Fruit fly (Drosophila melanogaster) Kc167 (cell line): ENCODE data around the gene sowah.

Experiments
- Myc ChIP-seq: fragments of >200 bp; optimal IDR thresholded peaks from 2 replicates; lab custom pipeline; 2017; ENCODE audit warnings: missing external identifiers
- Sin3A ChIP-seq: fragments of >200 bp; optimal IDR thresholded peaks from 2 replicates; lab custom pipeline; 2018; ENCODE audit warnings: missing external identifiers
- h ChIP-seq: fragments of >200 bp; optimal IDR thresholded peaks from 3 replicates; lab custom pipeline; 2018; ENCODE audit warnings: missing external identifiers
- insv ChIP-seq: fragments of >200 bp; optimal IDR thresholded peaks from 3 replicates; lab custom pipeline; 2018; ENCODE audit warnings: missing external identifiers
- psq ChIP-seq: fragments of >200 bp; optimal IDR thresholded peaks from 2 replicates; lab custom pipeline; 2017; ENCODE audit warnings: missing external identifiers
- ttk ChIP-seq: sonication (Bioruptor generic); optimal IDR thresholded peaks from 2 replicates; lab custom pipeline; 2017; ENCODE audit warnings: missing external identifiers

sowah gene

dm6 chr3L:12588237-12588636 is 15.9 kb upstream of the sowah start:
- TF ChIP-seq Sin3A (lab: Kevin White, UChicago) (no peak), ttk (lab: Kevin White, UChicago) (no peak), insv (no peak), Myc (lab: Kevin White, UChicago) (no peak)

DNA sequence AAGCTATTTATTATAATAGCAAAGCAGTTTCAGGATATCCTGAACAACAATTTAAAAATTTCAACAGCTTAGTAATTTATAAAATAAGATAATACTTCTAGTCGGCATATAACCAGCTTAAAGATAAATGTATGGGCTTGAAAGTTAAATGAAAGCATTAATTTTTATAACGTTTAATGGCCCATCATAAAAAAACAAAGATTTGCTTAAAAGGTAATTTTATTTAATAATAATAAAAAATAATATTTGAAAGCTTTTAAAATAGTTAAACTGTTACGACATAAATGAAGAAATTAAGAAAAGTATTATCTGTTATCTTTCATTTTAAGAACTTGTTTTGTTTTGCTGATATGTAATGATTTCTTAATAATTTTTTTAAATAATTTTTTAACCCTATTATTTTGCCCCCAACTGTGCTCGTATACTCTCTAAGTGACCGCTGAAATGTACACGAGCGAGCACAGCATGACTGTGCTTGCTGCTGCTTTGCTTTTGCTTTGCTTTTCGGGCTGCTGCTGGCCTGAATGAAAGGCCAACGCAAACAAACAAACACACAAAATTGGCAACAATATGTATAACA is 15.0 kb upstream of the sowah start:
- no peak for TF ChIP-seq psq
- TF ChIP-seq Myc (lab: Kevin White, UChicago): no peak
- no peak for TF ChIP-seq Sin3A (lab: Kevin White, UChicago)
- no peak for TF ChIP-seq h
- TF ChIP-seq ttk (lab: Kevin White, UChicago): no peak
- no peak for TF ChIP-seq insv

- TF ChIP-seq h: no peak
- no peak for TF ChIP-seq insv
- TF ChIP-seq ttk (lab: Kevin White, UChicago): no peak
- TF ChIP-seq Myc (lab: Kevin White, UChicago): no peak
- TF ChIP-seq psq: no peak
Observed at dm6 chr3L:12585761-12586160, 13.4 kb upstream of the sowah start.

DNA sequence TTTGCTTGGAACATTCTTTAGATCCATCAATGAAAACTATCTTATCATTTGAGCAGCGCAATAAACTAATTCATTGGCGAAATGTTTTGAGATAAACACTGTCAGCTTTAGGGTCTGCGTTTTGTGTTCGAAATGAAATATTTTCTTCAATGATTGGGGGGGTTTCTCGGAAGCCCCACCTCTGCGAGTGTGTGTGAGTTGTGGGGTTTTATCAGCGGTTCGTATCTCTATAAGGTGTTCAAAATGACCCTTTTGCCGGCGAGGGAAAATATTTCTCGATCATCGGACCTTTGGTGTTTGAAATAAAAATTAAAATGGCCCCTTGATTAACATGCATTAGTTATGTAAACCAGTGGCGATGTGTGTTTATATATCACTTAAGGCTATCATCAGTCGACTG is 12.6 kb upstream of the sowah start:
- TF ChIP-seq psq (no peak), Sin3A (lab: Kevin White, UChicago) (no peak), insv (no peak), h (no peak), Myc (lab: Kevin White, UChicago) (no peak), ttk (lab: Kevin White, UChicago) (no peak)

DNA sequence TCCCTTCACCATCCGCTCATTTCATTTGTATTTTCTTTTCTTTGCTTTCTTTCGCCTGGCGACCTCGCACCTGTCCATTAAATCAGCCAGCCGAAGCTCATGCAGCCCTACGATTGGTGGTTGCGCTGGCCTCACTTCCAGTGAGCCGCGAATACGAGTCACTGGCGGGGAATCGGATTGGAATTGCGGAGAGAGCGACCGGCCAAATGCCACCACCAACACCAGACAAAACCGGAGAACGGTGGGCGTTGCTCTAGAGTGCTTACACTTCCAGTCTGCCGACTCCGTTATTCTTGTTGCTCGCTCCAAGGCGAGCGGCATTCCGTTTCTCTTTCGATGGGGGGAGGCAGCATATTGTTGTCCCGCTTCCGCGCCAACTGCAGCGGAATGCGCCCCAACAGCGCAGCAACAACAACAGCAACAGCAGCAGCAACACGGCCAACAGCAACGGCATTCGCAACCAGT is 7.9 kb upstream of the sowah start, which contains the start of gene ara:
Gene ara (plus strand): TSS at position 461 of the 465 bp plus-strand sequence.
- TF ChIP-seq ttk (lab: Kevin White, UChicago) (no peak), psq (no peak)

dm6 chr3L:12574867-12575266 is 2.5 kb upstream of the sowah start:
- TF ChIP-seq h (no peak), Sin3A (lab: Kevin White, UChicago) (no peak), psq (no peak), insv (no peak), ttk (lab: Kevin White, UChicago) (no peak)

DNA sequence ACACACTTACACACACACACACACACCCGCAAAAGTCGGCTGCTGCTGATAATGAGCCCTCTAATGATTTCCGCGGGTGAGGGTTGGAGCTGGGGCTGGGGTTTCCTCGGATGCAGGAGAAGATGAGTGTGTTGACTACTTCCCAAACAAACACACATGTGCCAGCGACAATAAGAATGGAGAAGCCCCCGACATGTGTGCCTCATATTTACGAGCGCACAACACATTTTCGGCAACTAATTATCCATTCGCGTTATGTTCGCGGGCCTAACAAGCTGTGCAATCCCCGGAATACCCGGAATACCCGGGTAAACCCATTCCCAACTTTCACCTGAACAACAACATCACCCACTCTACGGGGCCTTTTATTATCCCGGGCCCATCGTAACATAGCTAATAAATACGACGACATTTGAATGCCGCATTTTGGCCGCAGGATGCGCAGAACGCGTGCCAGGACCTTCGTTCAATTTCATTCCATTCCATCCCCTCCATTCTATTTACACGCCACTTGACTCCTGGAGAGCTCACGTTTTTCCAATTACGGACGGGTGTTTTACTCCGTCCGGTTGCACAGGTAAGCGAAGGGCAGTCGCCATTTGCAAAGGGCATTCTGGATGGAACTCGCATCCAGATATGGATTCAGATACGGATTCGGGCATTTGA is 6.1 kb downstream of the sowah start:
- TF ChIP-seq insv: no peak
- no peak for TF ChIP-seq psq
- TF ChIP-seq Sin3A (lab: Kevin White, UChicago): no peak

DNA sequence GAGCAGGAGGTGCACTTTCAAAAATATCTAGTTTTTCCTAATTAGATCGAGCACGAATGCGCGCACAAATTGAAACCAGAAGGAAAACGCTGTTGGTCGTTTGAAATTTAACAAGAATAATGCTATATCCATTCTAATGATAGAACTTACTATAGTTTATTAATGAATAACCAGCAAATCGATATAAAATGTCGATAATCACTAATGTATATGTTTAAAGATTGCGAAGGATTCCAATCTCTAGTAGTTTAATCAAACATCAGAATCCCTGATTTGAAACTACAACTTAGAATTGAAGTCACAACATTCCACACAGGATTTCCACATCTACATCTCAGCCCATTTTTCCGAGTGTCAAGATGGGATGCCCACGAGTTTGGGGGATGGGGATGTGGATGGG is 6.9 kb downstream of the sowah start:
- TF ChIP-seq h (no peak), Sin3A (lab: Kevin White, UChicago) (no peak), Myc (lab: Kevin White, UChicago) (no peak), insv (no peak), psq (no peak), ttk (lab: Kevin White, UChicago) (no peak)

DNA sequence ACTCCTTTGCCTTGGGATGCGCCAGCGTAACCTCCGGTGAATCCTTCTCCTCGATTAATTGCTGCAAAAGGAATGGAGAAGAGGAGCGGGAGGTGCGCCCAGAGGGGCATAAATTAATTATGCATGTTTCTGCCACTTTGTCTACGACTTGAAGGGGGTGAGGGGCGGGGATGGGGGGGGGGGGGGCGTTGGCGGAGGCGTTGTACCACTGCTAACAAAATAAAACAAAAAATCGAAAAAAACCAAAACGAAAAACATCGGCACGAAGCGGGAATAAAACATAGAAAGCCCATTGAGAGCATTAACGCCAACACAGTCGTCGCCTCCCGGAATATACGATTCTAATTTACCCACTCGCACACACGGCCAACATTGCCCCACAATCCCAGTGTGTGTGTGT is 7.4 kb downstream of the sowah start:
- TF ChIP-seq insv (no peak), ttk (lab: Kevin White, UChicago) (no peak), h (no peak)

DNA sequence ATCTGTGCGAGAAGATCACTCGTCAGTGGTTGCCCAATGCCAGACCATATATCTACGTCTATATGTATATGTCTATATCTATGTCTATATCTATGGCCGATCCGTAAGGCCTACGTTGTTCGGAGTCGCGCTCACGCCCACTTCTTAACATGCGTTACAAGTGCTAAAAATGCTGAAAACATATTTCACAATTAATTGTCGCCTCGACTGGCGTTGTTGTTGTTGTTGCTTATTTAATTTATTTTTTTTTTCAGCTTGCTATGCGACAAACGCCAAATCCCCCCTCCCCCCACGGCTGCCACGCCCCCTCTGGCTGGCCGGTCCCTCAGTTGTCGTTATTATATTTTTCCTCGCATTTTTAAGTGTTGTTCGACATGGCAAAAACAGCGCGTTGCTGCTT is 8.1 kb downstream of the sowah start:
- no peak for TF ChIP-seq ttk (lab: Kevin White, UChicago)
- no peak for TF ChIP-seq h
- TF ChIP-seq Myc (lab: Kevin White, UChicago): no peak
- TF ChIP-seq Sin3A (lab: Kevin White, UChicago): no peak
- TF ChIP-seq insv: no peak

DNA sequence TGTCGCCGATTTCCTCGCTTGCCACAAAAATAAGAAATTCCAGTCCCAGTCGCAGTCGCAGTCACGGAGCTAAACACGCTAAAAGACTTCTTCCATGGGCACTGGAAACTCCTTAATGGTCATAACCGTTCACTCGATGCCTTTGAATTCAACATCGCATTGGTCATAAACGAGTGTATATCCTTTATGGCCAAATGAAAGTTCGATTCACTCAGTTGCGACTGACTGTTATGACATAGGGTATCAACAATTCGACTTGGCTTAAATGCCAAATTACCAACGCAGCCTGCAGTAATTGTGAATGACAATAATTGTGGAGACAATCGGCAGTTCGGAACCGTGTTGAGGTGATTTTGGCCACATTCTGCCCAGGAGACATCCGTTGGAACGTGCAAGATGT is 13.1 kb downstream of the sowah start:
- TF ChIP-seq ttk (lab: Kevin White, UChicago): no peak
- no peak for TF ChIP-seq h
- TF ChIP-seq insv: no peak
- TF ChIP-seq psq: no peak
- no peak for TF ChIP-seq Sin3A (lab: Kevin White, UChicago)
- TF ChIP-seq Myc (lab: Kevin White, UChicago): no peak

DNA sequence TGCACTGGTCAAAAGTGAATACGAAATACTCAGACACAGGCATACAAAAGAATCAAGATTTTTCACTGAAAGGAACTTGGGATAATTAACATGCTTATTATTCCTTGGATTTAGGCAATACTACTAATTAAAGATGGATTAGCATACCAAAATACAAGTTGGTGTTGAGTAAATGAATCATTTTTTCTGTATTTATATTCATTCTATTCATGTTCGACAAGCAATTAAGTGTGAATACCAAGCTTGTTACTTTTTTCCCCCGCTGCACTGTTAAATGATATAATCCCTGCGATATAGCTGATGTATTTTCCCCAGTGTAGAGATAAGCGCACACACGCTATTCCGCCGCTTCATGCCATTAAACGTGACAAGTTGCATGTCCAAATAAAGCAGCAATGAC is 14.6 kb downstream of the sowah start:
- TF ChIP-seq insv (no peak), Sin3A (lab: Kevin White, UChicago) (no peak), psq (no peak), h (no peak), Myc (lab: Kevin White, UChicago) (no peak), ttk (lab: Kevin White, UChicago) (no peak)

- TF ChIP-seq Sin3A (lab: Kevin White, UChicago) (no peak), Myc (lab: Kevin White, UChicago) (no peak), ttk (lab: Kevin White, UChicago) (no peak), h (no peak), insv (no peak), psq (no peak)
Observed at dm6 chr3L:12551671-12552070, 20.7 kb downstream of the sowah start.

dm6 chr3L:12549471-12549870 is 22.9 kb downstream of the sowah start:
- no peak for TF ChIP-seq ttk (lab: Kevin White, UChicago)
- no peak for TF ChIP-seq Myc (lab: Kevin White, UChicago)
- TF ChIP-seq psq: no peak
- TF ChIP-seq Sin3A (lab: Kevin White, UChicago): no peak
- TF ChIP-seq h: no peak
- no peak for TF ChIP-seq insv
